Worm (Caenorhabditis elegans) whole organism, L4 larva: ENCODE data around the gene C53B7.6.

Experiments
- D1046.2 ChIP-seq: fragments of 200-800 bp; sonication (Bioruptor generic); IDR thresholded peaks from 2 replicates; pipeline ENCODE4 v1.3.6; 2022; ENCODE audit warnings: missing genetic modification characterization, missing compliant biosample characterization
- F10B5.3 ChIP-seq: sonication (generic microtip); optimal IDR thresholded peaks from 2 replicates; lab custom pipeline; 2016; ENCODE audit warnings: mild to moderate bottlenecking, missing genetic modification characterization, missing compliant biosample characterization
- F26F4.8 ChIP-seq: fragments of 200-800 bp; sonication (Bioruptor generic); conservative IDR thresholded peaks from 2 replicates; pipeline ENCODE4 v1.3.6; 2022; ENCODE audit warnings: missing genetic modification characterization, missing compliant biosample characterization
- F44E2.7 ChIP-seq: fragments of 200-800 bp; sonication (Bioruptor generic); IDR thresholded peaks from 2 replicates; pipeline ENCODE4 v2.1.2; 2022; ENCODE audit warnings: missing genetic modification characterization, missing compliant biosample characterization
- F49E8.2 ChIP-seq: sonication (generic microtip); optimal IDR thresholded peaks from 2 replicates; lab custom pipeline; 2016; ENCODE audit warnings: missing compliant biosample characterization, mild to moderate bottlenecking, missing genetic modification characterization, borderline replicate concordance
- Y105C5A.15 ChIP-seq: fragments of 200-800 bp; sonication (Bioruptor generic); IDR thresholded peaks from 2 replicates; pipeline ENCODE4 v1.3.6; 2022; ENCODE audit warnings: missing genetic modification characterization, missing compliant biosample characterization
- Y48G9A.11 ChIP-seq: fragments of 200-800 bp; sonication (Bioruptor generic); IDR thresholded peaks from 2 replicates; pipeline ENCODE4 v1.3.6; 2022; ENCODE audit warnings: missing genetic modification reagents, missing genetic modification characterization, missing compliant biosample characterization
- ZK337.2 ChIP-seq: fragments of 200-800 bp; sonication (Bioruptor generic); IDR thresholded peaks from 2 replicates; pipeline ENCODE4 v1.3.6; 2022; ENCODE audit warnings: missing genetic modification reagents, missing genetic modification characterization, missing compliant biosample characterization
- ZK546.5 ChIP-seq, 2 experiments: sonication (generic microtip); optimal IDR thresholded peaks; 2 replicates each; lab custom pipeline; 2017; ENCODE audit warnings: missing biosample characterization in 2 of 2, missing genetic modification characterization in 2 of 2
- aha-1 ChIP-seq: fragments of 150-350 bp; peaks from one replicate; lab custom pipeline; 2014; ENCODE audit warnings: missing biosample characterization, missing genetic modification characterization
- aly-2 ChIP-seq: sonication (generic microtip); optimal IDR thresholded peaks from 2 replicates; lab custom pipeline; 2018; ENCODE audit warnings: missing biosample characterization, missing genetic modification characterization
- ceh-62 ChIP-seq: sonication (generic microtip); optimal IDR thresholded peaks from 2 replicates; lab custom pipeline; 2017; ENCODE audit warnings: missing biosample characterization, missing genetic modification characterization
- ceh-82 ChIP-seq: sonication (generic microtip); optimal IDR thresholded peaks from 2 replicates; lab custom pipeline; 2017; ENCODE audit warnings: missing biosample characterization, missing genetic modification characterization
- daf-16 ChIP-seq, 3 experiments: sonication (generic microtip); optimal IDR thresholded peaks; 2 replicates each; lab custom pipeline; 2016 to 2017; ENCODE audit warnings: missing genetic modification characterization in 3 of 3, missing genetic modification reagents in 3 of 3, mild to moderate bottlenecking in 2 of 3, missing compliant biosample characterization in 2 of 3, missing biosample characterization in 1 of 3, moderate library complexity in 1 of 3
- daf-19 ChIP-seq: fragments of 200-800 bp; sonication (Bioruptor generic); conservative IDR thresholded peaks from 2 replicates; pipeline ENCODE4 v1.3.6; 2022; ENCODE audit warnings: missing genetic modification characterization, missing compliant biosample characterization
- dmd-6 ChIP-seq: fragments of 200-800 bp; sonication (Bioruptor generic); IDR thresholded peaks from 2 replicates; pipeline ENCODE4 v1.3.6; 2022; ENCODE audit warnings: missing genetic modification reagents, missing genetic modification characterization, missing compliant biosample characterization
- dmd-8 ChIP-seq: fragments of 200-800 bp; sonication (Bioruptor generic); IDR thresholded peaks from 2 replicates; pipeline ENCODE4 v1.3.6; 2022; ENCODE audit warnings: missing genetic modification characterization, missing compliant biosample characterization
- duxl-1 ChIP-seq: sonication (generic microtip); optimal IDR thresholded peaks from 2 replicates; lab custom pipeline; 2016; ENCODE audit warnings: mild to moderate bottlenecking, missing genetic modification characterization, moderate library complexity, missing compliant biosample characterization; ENCODE audit not compliant: poor library complexity
- dve-1 ChIP-seq: sonication (generic microtip); optimal IDR thresholded peaks from 2 replicates; lab custom pipeline; 2017; ENCODE audit warnings: antibody characterized with exemption, mild to moderate bottlenecking, missing genetic modification characterization, missing compliant biosample characterization; ENCODE audit not compliant: insufficient read depth
- egl-43 ChIP-seq: fragments of 200-800 bp; sonication (Bioruptor generic); IDR thresholded peaks from 2 replicates; pipeline ENCODE4 v1.3.6; 2022; ENCODE audit warnings: missing genetic modification reagents, missing genetic modification characterization, missing compliant biosample characterization
- hlh-30 ChIP-seq: sonication (generic microtip); optimal IDR thresholded peaks from 2 replicates; lab custom pipeline; 2017; ENCODE audit warnings: antibody characterized with exemption, mild to moderate bottlenecking, missing genetic modification characterization, missing compliant biosample characterization; ENCODE audit not compliant: insufficient read depth
- jun-1 ChIP-seq: fragments of 150-350 bp; optimal IDR thresholded peaks from 2 replicates; lab custom pipeline; 2014; ENCODE audit warnings: missing biosample characterization, missing genetic modification reagents, missing genetic modification characterization
- lin-39 ChIP-seq: fragments of 150-350 bp; optimal IDR thresholded peaks from 2 replicates; lab custom pipeline; 2014; ENCODE audit warnings: missing biosample characterization, missing genetic modification reagents, missing genetic modification characterization
- lsy-2 ChIP-seq, 2 experiments: fragments of 150-350 bp in 1 of 2; sonication (generic microtip) in 1 of 2; optimal IDR thresholded peaks; 2 replicates each; lab custom pipeline; 2014 to 2017; ENCODE audit warnings: missing biosample characterization in 2 of 2, missing genetic modification characterization in 2 of 2
- madf-9 ChIP-seq: fragments of 200-800 bp; sonication (Bioruptor generic); conservative IDR thresholded peaks from 2 replicates; pipeline ENCODE4 v1.3.6; 2022; ENCODE audit warnings: missing genetic modification reagents, missing genetic modification characterization, missing compliant biosample characterization
- mdl-1 ChIP-seq, 2 experiments: fragments of 150-350 bp in 1 of 2; sonication (generic microtip) in 1 of 2; optimal IDR thresholded peaks; 2 replicates each; lab custom pipeline; 2014 to 2017; ENCODE audit warnings: missing biosample characterization in 2 of 2, missing genetic modification characterization in 2 of 2
- mdt-29 ChIP-seq: fragments of 200-800 bp; sonication (Bioruptor generic); IDR thresholded peaks from 2 replicates; pipeline ENCODE4 v1.3.6; 2022; ENCODE audit warnings: missing genetic modification reagents, missing genetic modification characterization, missing compliant biosample characterization
- mes-2 ChIP-seq: sonication (generic microtip); optimal IDR thresholded peaks from 2 replicates; lab custom pipeline; 2016; ENCODE audit warnings: missing genotype, mild to moderate bottlenecking, missing genetic modification characterization, missing compliant biosample characterization; ENCODE audit not compliant: poor library complexity, severe bottlenecking
- mxl-2 ChIP-seq: fragments of 200-800 bp; sonication (Bioruptor generic); conservative IDR thresholded peaks from 2 replicates; pipeline ENCODE4 v1.3.6; 2022; ENCODE audit warnings: missing genetic modification reagents, missing genetic modification characterization, missing compliant biosample characterization
- mxl-3 ChIP-seq: fragments of 200-800 bp; sonication (Bioruptor generic); optimal IDR thresholded peaks from 2 replicates; lab custom pipeline; 2018; ENCODE audit warnings: mild to moderate bottlenecking, missing genetic modification characterization, missing compliant biosample characterization
- nhr-10 ChIP-seq: fragments of 150-350 bp; optimal IDR thresholded peaks from 2 replicates; lab custom pipeline; 2014; ENCODE audit warnings: missing biosample characterization, missing genetic modification characterization
- nhr-111 ChIP-seq: fragments of 200-800 bp; sonication (Bioruptor generic); optimal IDR thresholded peaks from 2 replicates; lab custom pipeline; 2018; ENCODE audit warnings: mild to moderate bottlenecking, missing genetic modification characterization, missing compliant biosample characterization
- nhr-237 ChIP-seq: sonication (generic microtip); optimal IDR thresholded peaks from 2 replicates; lab custom pipeline; 2017; ENCODE audit warnings: missing biosample characterization, missing genetic modification characterization
- nhr-25 ChIP-seq: sonication (generic microtip); optimal IDR thresholded peaks from 2 replicates; lab custom pipeline; 2017; ENCODE audit warnings: missing genetic modification characterization, mild to moderate bottlenecking, missing compliant biosample characterization, antibody characterized with exemption, moderate library complexity, borderline replicate concordance; ENCODE audit not compliant: insufficient read depth
- nhr-48 ChIP-seq: sonication (generic microtip); optimal IDR thresholded peaks from 2 replicates; lab custom pipeline; 2016; ENCODE audit warnings: mild to moderate bottlenecking, missing genetic modification characterization, missing compliant biosample characterization
- nhr-77 ChIP-seq: fragments of 150-350 bp; optimal IDR thresholded peaks from 2 replicates; lab custom pipeline; 2014; ENCODE audit warnings: missing biosample characterization, missing genetic modification characterization
- pha-4 ChIP-seq, 2 experiments: fragments of 150-350 bp in 1 of 2; fragments of 200-800 bp in 1 of 2; sonication (Bioruptor generic) in 1 of 2; IDR thresholded peaks in 1 of 2; optimal IDR thresholded peaks in 1 of 2; 2 replicates each; pipeline versions ENCODE4 v1.3.6 to Lab custom; 2014 to 2022; ENCODE audit warnings: missing genetic modification characterization in 2 of 2, missing genetic modification reagents in 2 of 2, missing biosample characterization in 1 of 2, missing compliant biosample characterization in 1 of 2
- pqm-1 ChIP-seq: sonication (generic microtip); optimal IDR thresholded peaks from 2 replicates; lab custom pipeline; 2017; ENCODE audit warnings: missing biosample characterization, missing genetic modification characterization
- rbr-2 ChIP-seq: sonication (generic microtip); optimal IDR thresholded peaks from 2 replicates; lab custom pipeline; 2016; ENCODE audit warnings: missing genotype, missing genetic modification characterization, missing compliant biosample characterization
- skn-1 ChIP-seq: fragments of 150-350 bp; optimal IDR thresholded peaks from 2 replicates; lab custom pipeline; 2014; ENCODE audit warnings: missing biosample characterization, missing genetic modification characterization
- snpc-1.2 ChIP-seq: fragments of 200-800 bp; sonication (Bioruptor generic); IDR thresholded peaks from 2 replicates; pipeline ENCODE4 v1.3.6; 2022; ENCODE audit warnings: missing genetic modification reagents, missing genetic modification characterization, missing compliant biosample characterization
- spr-3 ChIP-seq: fragments of 200-800 bp; sonication (Bioruptor generic); optimal IDR thresholded peaks from 2 replicates; lab custom pipeline; 2018; ENCODE audit warnings: mild to moderate bottlenecking, missing genetic modification characterization, missing compliant biosample characterization
- tra-1 ChIP-seq: fragments of 200-800 bp; sonication (Bioruptor generic); IDR thresholded peaks from 2 replicates; pipeline ENCODE4 v1.3.6; 2022; ENCODE audit warnings: missing genetic modification reagents, missing genetic modification characterization, missing compliant biosample characterization
- unc-62 ChIP-seq, 3 experiments: fragments of 150-350 bp in 1 of 3; sonication (generic microtip); optimal IDR thresholded peaks in 2 of 3; peaks in 1 of 3; 1 replicate in 1 of 3; 2 replicates in 2 of 3; lab custom pipeline; 2014 to 2017; ENCODE audit warnings: missing biosample characterization in 3 of 3, missing genetic modification characterization in 3 of 3, missing genetic modification reagents in 3 of 3, missing genotype in 1 of 3
- zfp-2 ChIP-seq: sonication (generic microtip); optimal IDR thresholded peaks from 2 replicates; lab custom pipeline; 2016; ENCODE audit warnings: mild to moderate bottlenecking, missing genetic modification characterization, missing compliant biosample characterization
- zfp-3 ChIP-seq: fragments of 200-800 bp; sonication (Bioruptor generic); conservative IDR thresholded peaks from 2 replicates; pipeline ENCODE4 v1.3.6; 2022; ENCODE audit warnings: missing genetic modification reagents, missing genetic modification characterization, missing compliant biosample characterization
- zip-11 ChIP-seq: fragments of 200-800 bp; sonication (Bioruptor generic); IDR thresholded peaks from 2 replicates; pipeline ENCODE4 v1.3.6; 2022; ENCODE audit warnings: missing genetic modification characterization, missing compliant biosample characterization
- zip-2 ChIP-seq: fragments of 150-350 bp; optimal IDR thresholded peaks from 2 replicates; lab custom pipeline; 2014; ENCODE audit warnings: missing biosample characterization, missing genetic modification characterization

The C53B7.6 gene

ce11 chrX:6867707-6868106, 862 bp downstream of the C53B7.6 start (continued):
- TF ChIP-seq F44E2.7 (GFP tag; lab: Robert Waterston, UW): peak; percentile 81; the same call in 1 of the 2 replicates
- TF ChIP-seq nhr-10 (tag; lab: Kevin White, UChicago): no peak
- no peak for TF ChIP-seq nhr-237
- TF ChIP-seq daf-19 (GFP tag; lab: Robert Waterston, UW): peak; percentile 89
- no peak for TF ChIP-seq skn-1 (tag; lab: Kevin White, UChicago)
- no peak for TF ChIP-seq ceh-62
- peak in 1 of 2 experiments; percentile 53 for TF ChIP-seq unc-62 (GFP tag; optimal IDR thresholded peaks at IDR 0.05 in 1 of 2; lab: Kevin White, UChicago)
- TF ChIP-seq unc-62 (tag; optimal IDR thresholded peaks at IDR 0.05; lab: Kevin White, UChicago): no peak
- peak; percentile 68 for TF ChIP-seq F49E8.2 (tag; lab: Kevin White, UChicago)
- TF ChIP-seq nhr-48 (tag; lab: Kevin White, UChicago): peak; percentile 61
- TF ChIP-seq pha-4 (GFP tag; IDR thresholded peaks at IDR 0.05; lab: Robert Waterston, UW): peak; percentile 91
- no peak for TF ChIP-seq pha-4 (tag; optimal IDR thresholded peaks at IDR 0.05; lab: Kevin White, UChicago)
- TF ChIP-seq zip-2: no peak
- peak; percentile 96 for TF ChIP-seq egl-43 (GFP tag; lab: Robert Waterston, UW)
- peak; percentile 25; the same call in 1 of the 2 replicates for TF ChIP-seq zfp-3 (GFP tag; lab: Robert Waterston, UW)
- peak; percentile 85 for TF ChIP-seq mes-2 (tag; lab: Kevin White, UChicago)
- TF ChIP-seq Y105C5A.15 (GFP tag; lab: Robert Waterston, UW): peak; percentile 73; the same call in 1 of the 2 replicates
- peak; percentile 99 for TF ChIP-seq aha-1 (tag; lab: Kevin White, UChicago)
- TF ChIP-seq zfp-2 (tag; lab: Kevin White, UChicago): peak; percentile 38
- no peak for TF ChIP-seq nhr-25 (tag; lab: Kevin White, UChicago)
- peak; percentile 67 for TF ChIP-seq spr-3 (GFP tag; lab: Kevin White, UChicago)
- TF ChIP-seq rbr-2: peak; percentile 73
- no peak for TF ChIP-seq ZK546.5 (tag; optimal IDR thresholded peaks at IDR 0.05; lab: Kevin White, UChicago)
- peak; percentile 69 for TF ChIP-seq mxl-2
- TF ChIP-seq aly-2: no peak
- peak; percentile 47; the same call in 1 of the 2 replicates for TF ChIP-seq D1046.2 (GFP tag; lab: Robert Waterston, UW)
- peak; percentile 68 for TF ChIP-seq dmd-6 (GFP tag; lab: Robert Waterston, UW)
- peak; percentile 85 for TF ChIP-seq F26F4.8 (GFP tag; lab: Robert Waterston, UW)
- TF ChIP-seq ceh-82 (tag; lab: Kevin White, UChicago): no peak
- TF ChIP-seq zip-11 (GFP tag; lab: Robert Waterston, UW): peak; percentile 77; the same call in 1 of the 2 replicates
- TF ChIP-seq mxl-3 (GFP tag; lab: Kevin White, UChicago): peak; percentile 69
- TF ChIP-seq daf-16 (GFP tag; optimal IDR thresholded peaks at IDR 0.05; lab: Kevin White, UChicago): peak; percentile 73 to 96
- TF ChIP-seq daf-16 (tag; optimal IDR thresholded peaks at IDR 0.05; lab: Kevin White, UChicago): peak; percentile 82
- TF ChIP-seq dve-1 (tag; lab: Kevin White, UChicago): peak; percentile 72
- TF ChIP-seq tra-1 (GFP tag; lab: Robert Waterston, UW): peak; percentile 72
- peak; percentile 95 for TF ChIP-seq snpc-1.2 (GFP tag; lab: Robert Waterston, UW)
- TF ChIP-seq dmd-8 (GFP tag; lab: Robert Waterston, UW): peak; percentile 94
- peak; percentile 73 for TF ChIP-seq F10B5.3 (tag; lab: Kevin White, UChicago)
- no peak for TF ChIP-seq lsy-2 (tag; optimal IDR thresholded peaks at IDR 0.05; lab: Kevin White, UChicago)
- peak in 1 of 2 experiments; percentile 14 for TF ChIP-seq mdl-1 (tag; optimal IDR thresholded peaks at IDR 0.05; lab: Kevin White, UChicago)
- peak; percentile 88 for TF ChIP-seq nhr-111 (GFP tag; lab: Kevin White, UChicago)
- TF ChIP-seq madf-9 (GFP tag; lab: Robert Waterston, UW): peak; percentile 90
- TF ChIP-seq jun-1: no peak
- TF ChIP-seq lin-39 (tag; lab: Kevin White, UChicago): no peak
- TF ChIP-seq hlh-30: peak; percentile 62
- no peak for TF ChIP-seq nhr-77 (tag; lab: Kevin White, UChicago)
- TF ChIP-seq pqm-1: no peak
- TF ChIP-seq ZK337.2: 0 out of 2 replicates have a peak, but pooled peaks have one; percentile 4
- peak; percentile 89 for TF ChIP-seq duxl-1 (tag; lab: Kevin White, UChicago)
- peak; percentile 60; the same call in 1 of the 2 replicates for TF ChIP-seq mdt-29 (GFP tag; lab: Robert Waterston, UW)
- TF ChIP-seq Y48G9A.11: peak; percentile 73
